Worm (Caenorhabditis elegans): ENCODE measurements around the gene Y17D7C.2.

The Y17D7C.2 gene

ce11 chrV:18750445-18750844, 30.7 kb upstream of the Y17D7C.2 start, which contains the start of the genes F11D11.21 and F11D11.12:
Gene F11D11.21 (minus strand): TSS chrV:18750545.
Gene F11D11.12 (minus strand): TSS chrV:18750682.
- TF ChIP-seq jun-1 (tag; optimal IDR thresholded peaks at IDR 0.05): no peak

DNA sequence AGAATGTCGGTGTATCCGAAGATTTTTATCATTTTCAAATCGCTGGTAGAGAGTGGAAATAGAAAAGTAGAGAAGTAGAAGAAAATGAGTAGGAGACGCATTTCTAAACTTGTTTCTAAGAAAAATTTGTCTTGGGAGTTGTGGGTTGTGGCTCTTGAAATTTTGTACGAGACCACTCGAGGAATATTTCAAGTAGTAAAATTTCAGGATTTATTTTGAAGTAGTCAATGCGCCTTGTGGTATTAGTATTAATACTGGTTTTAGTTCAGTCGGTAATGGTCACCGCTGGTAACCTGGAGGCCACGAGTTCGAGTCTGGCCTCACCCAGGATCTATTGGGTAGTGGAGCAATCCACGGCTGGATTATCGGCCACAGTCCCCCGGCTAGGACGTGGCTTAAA, 28.9 kb upstream of the Y17D7C.2 start, which contains the start of gene clec-252:
Gene clec-252 (minus strand): TSS at position 101 of the 400 bp plus-strand sequence.
- TF ChIP-seq nhr-76 (tag; optimal IDR thresholded peaks at IDR 0.05) (no peak), lsy-12 (tag; optimal IDR thresholded peaks at IDR 0.05) (no peak), fos-1 (tag; optimal IDR thresholded peaks at IDR 0.05) (no peak), snpc-4 (tag; optimal IDR thresholded peaks at IDR 0.05) (no peak), R02D3.7 (tag; optimal IDR thresholded peaks at IDR 0.05) (no peak), tbx-2 (tag; optimal IDR thresholded peaks at IDR 0.05) (no peak), nhr-67 (tag; optimal IDR thresholded peaks at IDR 0.05) (no peak), ceh-16 (tag; optimal IDR thresholded peaks at IDR 0.05) (no peak), nhr-237 (tag; optimal IDR thresholded peaks at IDR 0.05) (no peak), nhr-43 (tag; optimal IDR thresholded peaks at IDR 0.05; ENCODE audit: poor library complexity, severe bottlenecking) (no peak), skn-1 (tag; optimal IDR thresholded peaks at IDR 0.05) (no peak), pqm-1 (tag; optimal IDR thresholded peaks at IDR 0.05) (no peak), fkh-10 (GFP tag; optimal IDR thresholded peaks at IDR 0.05) (no peak), ceh-82 (tag; optimal IDR thresholded peaks at IDR 0.05) (no peak), nhr-11 (tag; optimal IDR thresholded peaks at IDR 0.05) (no peak), nhr-77 (tag; optimal IDR thresholded peaks at IDR 0.05) (no peak), sea-2 (GFP tag; optimal IDR thresholded peaks at IDR 0.05) (no peak), jun-1 (tag; optimal IDR thresholded peaks at IDR 0.05) (no peak), egl-27 (tag; optimal IDR thresholded peaks at IDR 0.05) (no peak)

- no peak for TF ChIP-seq nhr-77 (tag; optimal IDR thresholded peaks at IDR 0.05)
- no peak for TF ChIP-seq ama-1 (optimal IDR thresholded peaks at IDR 0.05)
- TF ChIP-seq R02D3.7 (tag; optimal IDR thresholded peaks at IDR 0.05): no peak
- TF ChIP-seq nhr-11 (tag; optimal IDR thresholded peaks at IDR 0.05): no peak
- no peak for TF ChIP-seq fkh-10 (GFP tag; optimal IDR thresholded peaks at IDR 0.05)
- TF ChIP-seq nhr-67 (tag; optimal IDR thresholded peaks at IDR 0.05): no peak
- no peak for TF ChIP-seq aly-2 (tag; optimal IDR thresholded peaks at IDR 0.05)
- no peak for TF ChIP-seq lsy-12 (tag; optimal IDR thresholded peaks at IDR 0.05)
- TF ChIP-seq skn-1 (tag; optimal IDR thresholded peaks at IDR 0.05): no peak
- no peak for TF ChIP-seq ceh-28 (tag; optimal IDR thresholded peaks at IDR 0.05)
- no peak for TF ChIP-seq nhr-23 (tag; optimal IDR thresholded peaks at IDR 0.05)
- TF ChIP-seq nhr-25 (tag; optimal IDR thresholded peaks at IDR 0.05): no peak
- TF ChIP-seq ZK546.5 (tag; optimal IDR thresholded peaks at IDR 0.05): no peak
Measured at ce11 chrV:18746937-18747660, 27.3 kb upstream of the Y17D7C.2 start, which contains the start of gene clec-251. Gene clec-251 (minus strand): TSS chrV:18746987.

DNA sequence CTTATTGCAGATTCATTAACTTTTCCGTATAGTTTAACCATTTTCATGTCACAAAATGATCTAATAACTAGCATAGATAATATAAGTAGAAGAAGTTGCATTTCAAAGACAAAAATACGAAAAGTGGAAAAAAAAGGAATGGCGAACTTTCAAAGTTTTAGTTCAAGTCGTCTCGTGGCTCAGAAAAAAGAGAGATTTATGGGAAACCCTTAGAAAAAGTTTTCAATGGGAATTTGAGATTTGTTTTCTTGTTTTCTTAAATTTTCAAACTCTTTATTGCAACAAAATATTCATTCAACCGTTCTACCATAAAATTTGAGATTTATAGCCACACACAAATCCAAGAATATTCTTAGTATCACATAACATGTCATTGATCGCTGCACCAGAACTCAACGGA, 22.3 kb upstream of the Y17D7C.2 start, which contains the start of gene clec-250:
Gene clec-250 (minus strand): TSS at position 101 of the 400 bp plus-strand sequence.
- TF ChIP-seq nhr-67 (tag; optimal IDR thresholded peaks at IDR 0.05): no peak
- TF ChIP-seq nhr-43 (tag; optimal IDR thresholded peaks at IDR 0.05; ENCODE audit: poor library complexity, severe bottlenecking): no peak
- no peak for TF ChIP-seq aly-2 (tag; optimal IDR thresholded peaks at IDR 0.05)
- no peak for TF ChIP-seq zag-1 (tag; optimal IDR thresholded peaks at IDR 0.05)
- TF ChIP-seq nhr-12 (tag; optimal IDR thresholded peaks at IDR 0.05): no peak
- TF ChIP-seq lin-39 (tag; optimal IDR thresholded peaks at IDR 0.05): no peak
- no peak for TF ChIP-seq R02D3.7 (tag; optimal IDR thresholded peaks at IDR 0.05)
- no peak for TF ChIP-seq ceh-9 (tag; optimal IDR thresholded peaks at IDR 0.05)
- no peak for TF ChIP-seq pqm-1 (tag; optimal IDR thresholded peaks at IDR 0.05)
- TF ChIP-seq ceh-82 (tag; optimal IDR thresholded peaks at IDR 0.05): no peak
- no peak for TF ChIP-seq mml-1 (tag; optimal IDR thresholded peaks at IDR 0.05)
- no peak for TF ChIP-seq ama-1 (optimal IDR thresholded peaks at IDR 0.05)
- no peak for TF ChIP-seq egl-5 (tag; optimal IDR thresholded peaks at IDR 0.05)
- TF ChIP-seq ztf-4 (tag; optimal IDR thresholded peaks at IDR 0.05): no peak
- TF ChIP-seq jun-1 (tag; optimal IDR thresholded peaks at IDR 0.05): no peak
- TF ChIP-seq ztf-11 (tag; optimal IDR thresholded peaks at IDR 0.05): no peak

- TF ChIP-seq nhr-12 (tag; optimal IDR thresholded peaks at IDR 0.05) (no peak), fkh-10 (GFP tag; optimal IDR thresholded peaks at IDR 0.05) (no peak), pqm-1 (tag; optimal IDR thresholded peaks at IDR 0.05) (no peak), nhr-67 (tag; optimal IDR thresholded peaks at IDR 0.05) (no peak), lin-39 (tag; optimal IDR thresholded peaks at IDR 0.05) (no peak), unc-39 (tag; optimal IDR thresholded peaks at IDR 0.05) (no peak), nfya-1 (tag; optimal IDR thresholded peaks at IDR 0.05; ENCODE audit: insufficient read depth) (no peak), mml-1 (tag; optimal IDR thresholded peaks at IDR 0.05) (no peak), daf-12 (tag; optimal IDR thresholded peaks at IDR 0.05) (no peak), eor-1 (tag; optimal IDR thresholded peaks at IDR 0.05) (no peak), elt-3 (tag; optimal IDR thresholded peaks at IDR 0.05) (no peak), mdl-1 (tag; optimal IDR thresholded peaks at IDR 0.05) (no peak), jun-1 (tag; optimal IDR thresholded peaks at IDR 0.05) (no peak), ztf-4 (tag; optimal IDR thresholded peaks at IDR 0.05) (no peak), sea-2 (GFP tag; optimal IDR thresholded peaks at IDR 0.05) (no peak), lin-15B (tag; optimal IDR thresholded peaks at IDR 0.05) (no peak), fos-1 (tag; optimal IDR thresholded peaks at IDR 0.05) (no peak)
Measured at ce11 chrV:18737646-18738045, 17.9 kb upstream of the Y17D7C.2 start.

All from whole organism, L3 larva.